Fruit fly (Drosophila melanogaster) whole organism, embryonic: ENCODE measurements around the gene Lcp65Ab1.
A peak's percentile ranks its signal among the peaks of the same experiment; 100 is the strongest.

ENCODE experiments used
- Aef1 ChIP-seq: fragments of 200-800 bp; sonication (Bioruptor generic); IDR thresholded peaks from 3 replicates; pipeline ENCODE4 v1.3.6; 2022; ENCODE audit warnings: missing biosample characterization, missing genetic modification characterization
- Atf3 ChIP-seq: fragments of 200-800 bp; sonication (Bioruptor generic); optimal IDR thresholded peaks from 3 replicates; lab custom pipeline; 2016; ENCODE audit warnings: missing biosample characterization, missing genetic modification characterization
- BtbVII ChIP-seq: fragments of 200-800 bp; sonication (Bioruptor generic); optimal IDR thresholded peaks from 3 replicates; lab custom pipeline; 2017; ENCODE audit warnings: missing biosample characterization, mild to moderate bottlenecking, missing genetic modification characterization
- CG1024 ChIP-seq: fragments of 200-800 bp; sonication (Bioruptor generic); IDR thresholded peaks from 2 replicates; pipeline ENCODE4 v1.3.6; 2022; ENCODE audit warnings: missing biosample characterization, missing genetic modification characterization
- CG10321 ChIP-seq: fragments of 200-800 bp; sonication (Bioruptor generic); IDR thresholded peaks from 2 replicates; pipeline ENCODE4 v1.3.6; 2022; ENCODE audit warnings: missing biosample characterization, missing genetic modification characterization
- CG10431 ChIP-seq: fragments of 200-800 bp; sonication (Bioruptor generic); optimal IDR thresholded peaks from 3 replicates; lab custom pipeline; 2018; ENCODE audit warnings: missing biosample characterization, mild to moderate bottlenecking, missing genetic modification characterization
- CG10654 ChIP-seq: fragments of 200-800 bp; sonication (Bioruptor generic); optimal IDR thresholded peaks from 2 replicates; lab custom pipeline; 2016; ENCODE audit warnings: missing biosample characterization, missing genetic modification characterization
- CG10959 ChIP-seq: fragments of 200-800 bp; sonication (Bioruptor generic); IDR thresholded peaks from 2 replicates; pipeline ENCODE4 v1.3.6; 2022; ENCODE audit warnings: missing biosample characterization, missing genetic modification characterization
- CG11456 ChIP-seq: fragments of 200-800 bp; sonication (Bioruptor generic); IDR thresholded peaks from 3 replicates; pipeline ENCODE4 v1.3.6; 2022; ENCODE audit warnings: missing biosample characterization, missing genetic modification characterization
- CG11504 ChIP-seq: fragments of 200-800 bp; sonication (Bioruptor generic); optimal IDR thresholded peaks from 3 replicates; lab custom pipeline; 2019; ENCODE audit warnings: missing biosample characterization, mild to moderate bottlenecking, missing genetic modification characterization, moderate library complexity
- CG13775 ChIP-seq: fragments of 200-800 bp; sonication (Bioruptor generic); optimal IDR thresholded peaks from 3 replicates; lab custom pipeline; 2017; ENCODE audit warnings: missing biosample characterization, mild to moderate bottlenecking, missing genetic modification characterization
- CG14050 ChIP-seq: fragments of 200-800 bp; sonication (Bioruptor generic); IDR thresholded peaks from 3 replicates; pipeline ENCODE4 v1.3.6; 2022; ENCODE audit warnings: missing biosample characterization, missing genetic modification characterization
- CG16815 ChIP-seq: fragments of 200-800 bp; sonication (Bioruptor generic); optimal IDR thresholded peaks from 3 replicates; lab custom pipeline; 2017; ENCODE audit warnings: missing biosample characterization, mild to moderate bottlenecking, missing genetic modification characterization
- CG17612 ChIP-seq: fragments of 200-800 bp; sonication (Bioruptor generic); IDR thresholded peaks from 2 replicates; pipeline ENCODE4 v1.3.6; 2022; ENCODE audit warnings: missing biosample characterization, missing genetic modification characterization
- CG2202 ChIP-seq: fragments of 200-800 bp; sonication (Bioruptor generic); optimal IDR thresholded peaks from 2 replicates; lab custom pipeline; 2018; ENCODE audit warnings: missing biosample characterization, mild to moderate bottlenecking, missing genetic modification characterization
- CG2712 ChIP-seq: fragments of 200-800 bp; optimal IDR thresholded peaks from 3 replicates; lab custom pipeline; 2019; ENCODE audit warnings: missing biosample characterization, mild to moderate bottlenecking, missing genetic modification characterization, moderate library complexity
- CG3726 ChIP-seq: fragments of 200-800 bp; sonication (Bioruptor generic); IDR thresholded peaks from 3 replicates; pipeline ENCODE4, ENCODE4 v1.3.6; 2022; ENCODE audit warnings: missing biosample characterization, missing genetic modification characterization
- CG42726 ChIP-seq: fragments of 200-800 bp; sonication (Bioruptor generic); IDR thresholded peaks from 2 replicates; pipeline ENCODE4 v1.3.6; 2022; ENCODE audit warnings: missing biosample characterization, missing genetic modification characterization; ENCODE audit not compliant: partially characterized antibody
- CG4404 ChIP-seq: fragments of 200-800 bp; sonication (Bioruptor generic); IDR thresholded peaks from 2 replicates; pipeline ENCODE4 v1.3.6; 2022; ENCODE audit warnings: missing biosample characterization, missing genetic modification characterization
- CG6272 ChIP-seq: fragments of 200-800 bp; sonication (Bioruptor generic); IDR thresholded peaks from 2 replicates; pipeline ENCODE4 v1.3.6; 2022; ENCODE audit warnings: missing biosample characterization, missing genetic modification characterization
- CG6654 ChIP-seq: fragments of 200-800 bp; sonication (Bioruptor generic); optimal IDR thresholded peaks from 2 replicates; lab custom pipeline; 2017; ENCODE audit warnings: missing biosample characterization, mild to moderate bottlenecking, missing genetic modification characterization
- CG6854 ChIP-seq: fragments of 200-800 bp; sonication (Bioruptor generic); optimal IDR thresholded peaks from 3 replicates; lab custom pipeline; 2017; ENCODE audit warnings: missing biosample characterization, mild to moderate bottlenecking, missing genetic modification characterization
- CG7963 ChIP-seq: fragments of 200-800 bp; sonication (Bioruptor generic); IDR thresholded peaks from 3 replicates; pipeline ENCODE4 v1.3.6; 2022; ENCODE audit warnings: missing biosample characterization, missing genetic modification characterization; ENCODE audit not compliant: partially characterized antibody
- CG8765 ChIP-seq: fragments of 200-800 bp; sonication (Bioruptor generic); IDR thresholded peaks from 2 replicates; pipeline ENCODE4 v1.3.6; 2022; ENCODE audit warnings: missing biosample characterization, missing genetic modification characterization
- CG9932 ChIP-seq: fragments of 200-800 bp; sonication (Bioruptor generic); IDR thresholded peaks from 2 replicates; pipeline ENCODE4 v1.3.6; 2022; ENCODE audit warnings: missing biosample characterization, missing genetic modification characterization
- CTCF ChIP-seq: fragments of 200-800 bp; sonication (Bioruptor generic); optimal IDR thresholded peaks from 2 replicates; lab custom pipeline; 2017; ENCODE audit warnings: missing biosample characterization, mild to moderate bottlenecking, missing genetic modification characterization, moderate library complexity
- D19A ChIP-seq: fragments of 200-800 bp; optimal IDR thresholded peaks from 3 replicates; lab custom pipeline; 2019; ENCODE audit warnings: missing biosample characterization, mild to moderate bottlenecking, missing genetic modification characterization, moderate library complexity
- Elba2 ChIP-seq: fragments of 200-800 bp; sonication (Bioruptor generic); optimal IDR thresholded peaks from 3 replicates; lab custom pipeline; 2016; ENCODE audit warnings: missing biosample characterization, missing genetic modification characterization
- Fer3 ChIP-seq: fragments of 200-800 bp; sonication (Bioruptor generic); optimal IDR thresholded peaks from 2 replicates; lab custom pipeline; 2018; ENCODE audit warnings: missing biosample characterization, mild to moderate bottlenecking, missing genetic modification characterization, moderate library complexity
- H2.0 ChIP-seq: fragments of 200-800 bp; sonication (Bioruptor generic); IDR thresholded peaks from 2 replicates; pipeline ENCODE4 v1.3.6; 2022; ENCODE audit warnings: missing biosample characterization, missing genetic modification characterization
- Hr39 ChIP-seq: fragments of >200 bp; optimal IDR thresholded peaks from 2 replicates; lab custom pipeline; 2017
- MBD-R2 ChIP-seq: fragments of 200-800 bp; sonication (Bioruptor generic); IDR thresholded peaks from 2 replicates; pipeline ENCODE4 v1.3.6; 2022; ENCODE audit warnings: missing biosample characterization, missing genetic modification characterization
- Med ChIP-seq: fragments of 200-800 bp; sonication (Bioruptor generic); peaks from one replicate; lab custom pipeline; 2016; ENCODE audit warnings: missing biosample characterization, missing genetic modification characterization, mild to moderate bottlenecking, inconsistent platforms, moderate library complexity
- NK7.1 ChIP-seq: fragments of 200-800 bp; sonication (Bioruptor generic); optimal IDR thresholded peaks from 3 replicates; lab custom pipeline; 2016; ENCODE audit warnings: missing biosample characterization, missing genetic modification characterization
- Side ChIP-seq: fragments of 200-800 bp; sonication (Bioruptor generic); optimal IDR thresholded peaks from 2 replicates; lab custom pipeline; 2016; ENCODE audit warnings: missing biosample characterization, missing genetic modification characterization
- Stat92E ChIP-seq, 3 experiments: fragments of >200 bp in 2 of 3; fragments of 200-800 bp in 1 of 3; sonication (Bioruptor generic) in 1 of 3; optimal IDR thresholded peaks; 2 replicates each; lab custom pipeline; 2017 to 2019; ENCODE audit warnings: missing biosample characterization in 3 of 3, missing genetic modification characterization in 3 of 3, mild to moderate bottlenecking in 1 of 3, moderate library complexity in 1 of 3
- aop ChIP-seq: fragments of 200-800 bp; sonication (Bioruptor generic); IDR thresholded peaks from 2 replicates; pipeline ENCODE4 v1.3.6; 2022; ENCODE audit warnings: missing biosample characterization, missing genetic modification characterization
- br ChIP-seq: fragments of >200 bp; optimal IDR thresholded peaks from 2 replicates; lab custom pipeline; 2017
- cad ChIP-seq: fragments of >200 bp; optimal IDR thresholded peaks from 2 replicates; lab custom pipeline; 2017; ENCODE audit warnings: missing biosample characterization, missing genetic modification characterization
- cg ChIP-seq: fragments of 200-800 bp; sonication (Bioruptor generic); optimal IDR thresholded peaks from 3 replicates; lab custom pipeline; 2019; ENCODE audit warnings: missing biosample characterization, mild to moderate bottlenecking, missing genetic modification characterization, moderate library complexity
- chinmo ChIP-seq: fragments of 200-800 bp; sonication (Bioruptor generic); IDR thresholded peaks from 4 replicates; pipeline ENCODE4 v1.3.6; 2022; ENCODE audit warnings: missing biosample characterization, missing genetic modification characterization; ENCODE audit not compliant: partially characterized antibody
- dmrt11E ChIP-seq: fragments of 200-800 bp; sonication (Bioruptor generic); optimal IDR thresholded peaks from 3 replicates; lab custom pipeline; 2018; ENCODE audit warnings: missing biosample characterization, mild to moderate bottlenecking, missing genetic modification characterization, moderate library complexity
- inv ChIP-seq: fragments of 200-800 bp; sonication (Bioruptor generic); IDR thresholded peaks from 2 replicates; pipeline ENCODE4 v1.3.6; 2022; ENCODE audit warnings: missing biosample characterization, missing genetic modification characterization; ENCODE audit not compliant: partially characterized antibody
- mirr ChIP-seq: fragments of 200-800 bp; sonication (Bioruptor generic); optimal IDR thresholded peaks from 3 replicates; lab custom pipeline; 2018; ENCODE audit warnings: missing biosample characterization, mild to moderate bottlenecking, missing genetic modification characterization
- sens-2 ChIP-seq: fragments of 200-800 bp; sonication (Bioruptor generic); IDR thresholded peaks from 2 replicates; pipeline ENCODE4 v1.3.6; 2022; ENCODE audit warnings: missing biosample characterization, missing genetic modification characterization
- tin ChIP-seq: fragments of 200-800 bp; sonication (Bioruptor generic); optimal IDR thresholded peaks from 3 replicates; lab custom pipeline; 2016; ENCODE audit warnings: missing biosample characterization, missing genetic modification characterization
- tna ChIP-seq: fragments of 200-800 bp; sonication (Bioruptor generic); IDR thresholded peaks from 2 replicates; pipeline ENCODE4 v1.3.6; 2022; ENCODE audit warnings: missing biosample characterization, missing genetic modification characterization; ENCODE audit not compliant: partially characterized antibody
- tup ChIP-seq: fragments of 200-800 bp; sonication (Bioruptor generic); optimal IDR thresholded peaks from 2 replicates; lab custom pipeline; 2016; ENCODE audit warnings: missing biosample characterization, mild to moderate bottlenecking, missing genetic modification characterization, moderate library complexity
- usp ChIP-seq: fragments of >200 bp; optimal IDR thresholded peaks from 2 replicates; lab custom pipeline; 2017; ENCODE audit warnings: missing biosample characterization, missing genetic modification characterization
- z ChIP-seq: fragments of 200-800 bp; sonication (Bioruptor generic); IDR thresholded peaks from 3 replicates; pipeline ENCODE4 v1.3.6; 2022; ENCODE audit warnings: missing biosample characterization, missing genetic modification characterization

Lcp65Ab1 gene

dm6 chr3L:6188995-6189927 lies 39.9 kb downstream of the Lcp65Ab1 start, which contains the start of the genes D19A and CG7386 (continued):
- TF ChIP-seq Side (GFP tag; lab: Kevin White, UChicago) = peak; percentile 48
- TF ChIP-seq sens-2 = 0 out of 2 replicates have a peak, but pooled peaks have one; percentile 17
- no peak for TF ChIP-seq usp (GFP tag; lab: Kevin White, UChicago)
- TF ChIP-seq Elba2 (GFP tag; lab: Kevin White, UChicago) = peak; percentile 97
- no peak for TF ChIP-seq Atf3
- peak; percentile 54 for TF ChIP-seq Fer3 (tag; lab: Kevin White, UChicago)
- no peak for TF ChIP-seq CG8765
- TF ChIP-seq CG2202 (tag; lab: Kevin White, UChicago) = no peak
- peak; percentile 61 for TF ChIP-seq CG11504 (tag; lab: Kevin White, UChicago)
- TF ChIP-seq dmrt11E = peak; percentile 50
- TF ChIP-seq CG3726 = 0 out of 3 replicates have a peak, but pooled peaks have one; percentile 22
- peak; percentile 70 for TF ChIP-seq CG2712 (tag; lab: Kevin White, UChicago)
- 0 out of 2 replicates have a peak, but pooled peaks have one; percentile 21 for TF ChIP-seq inv (GFP tag; lab: Robert Waterston, UW)
- no peak for TF ChIP-seq NK7.1 (GFP tag; lab: Kevin White, UChicago)
- TF ChIP-seq D19A = peak; percentile 80
- peak; percentile 37 for TF ChIP-seq mirr (GFP tag; lab: Kevin White, UChicago)
- TF ChIP-seq chinmo = no peak
- peak; percentile 27 for TF ChIP-seq CG10431 (GFP tag; lab: Kevin White, UChicago)
- TF ChIP-seq CG9932 (GFP tag; lab: Robert Waterston, UW) = peak; percentile 74
- no peak for TF ChIP-seq Stat92E (GFP tag; optimal IDR thresholded peaks at IDR 0.05; lab: Kevin White, UChicago)
- TF ChIP-seq Hr39 (lab: Kevin White, UChicago) = no peak
- TF ChIP-seq CG7963 = no peak
- TF ChIP-seq CG11456 = peak; percentile 78
- TF ChIP-seq CG13775 (GFP tag; lab: Kevin White, UChicago) = peak; percentile 17
- TF ChIP-seq H2.0 (GFP tag; lab: Robert Waterston, UW) = peak; percentile 59
- no peak for TF ChIP-seq BtbVII
- no peak for TF ChIP-seq aop (GFP tag; lab: Robert Waterston, UW)
- TF ChIP-seq tin (GFP tag; lab: Kevin White, UChicago) = peak; percentile 43
- no peak for TF ChIP-seq CG10321 (GFP tag; lab: Robert Waterston, UW)
- peak; percentile 71 for TF ChIP-seq CG10959 (GFP tag; lab: Robert Waterston, UW)
- TF ChIP-seq z = no peak
- TF ChIP-seq CG6654 (GFP tag; lab: Kevin White, UChicago) = no peak
- peak; percentile 92 for TF ChIP-seq MBD-R2 (GFP tag; lab: Robert Waterston, UW)
- TF ChIP-seq CTCF (GFP tag; lab: Kevin White, UChicago) = no peak
- no peak for TF ChIP-seq CG6854 (GFP tag; lab: Kevin White, UChicago)
- peak; percentile 94 for TF ChIP-seq Med
- no peak for TF ChIP-seq tna (GFP tag; lab: Robert Waterston, UW)
- peak; percentile 2 for TF ChIP-seq CG10654 (GFP tag; lab: Kevin White, UChicago)
- TF ChIP-seq CG1024 = peak; percentile 57
- TF ChIP-seq CG17612 (GFP tag; lab: Robert Waterston, UW) = no peak
- TF ChIP-seq CG16815 (GFP tag; lab: Kevin White, UChicago) = peak; percentile 12
- no peak for TF ChIP-seq CG4404 (GFP tag; lab: Robert Waterston, UW)
- TF ChIP-seq CG14050 (GFP tag; lab: Robert Waterston, UW) = peak; percentile 47
- peak; percentile 5 for TF ChIP-seq tup (GFP tag; lab: Kevin White, UChicago)
- TF ChIP-seq cg (GFP tag; lab: Kevin White, UChicago) = peak; percentile 24
- no peak for TF ChIP-seq cad (GFP tag; lab: Kevin White, UChicago)
- peak; percentile 45 for TF ChIP-seq Aef1 (GFP tag; lab: Robert Waterston, UW)
- TF ChIP-seq CG6272 (GFP tag; lab: Robert Waterston, UW) = peak; percentile 57; the same call in 1 of the 2 replicates
- no peak for TF ChIP-seq CG42726 (GFP tag; lab: Robert Waterston, UW)
- TF ChIP-seq br = no peak
